Worm (Caenorhabditis elegans) whole organism, L3 larva: ENCODE data around the gene chil-19.

Experiments
- aly-2 ChIP-seq: fragments of 150-350 bp; optimal IDR thresholded peaks from 2 replicates; lab custom pipeline; 2014; ENCODE audit warnings: missing biosample characterization, missing genetic modification characterization
- ama-1 ChIP-seq: fragments of 150-350 bp; optimal IDR thresholded peaks from 2 replicates; lab custom pipeline; 2018
- ceh-16 ChIP-seq: sonication (generic microtip); optimal IDR thresholded peaks from 2 replicates; lab custom pipeline; 2017; ENCODE audit warnings: missing biosample characterization, missing genetic modification characterization
- ceh-28 ChIP-seq: fragments of 150-350 bp; optimal IDR thresholded peaks from 2 replicates; lab custom pipeline; 2014; ENCODE audit warnings: missing biosample characterization, missing genetic modification reagents, missing genetic modification characterization
- ceh-82 ChIP-seq: fragments of 150-350 bp; optimal IDR thresholded peaks from 2 replicates; lab custom pipeline; 2014; ENCODE audit warnings: missing biosample characterization, missing genetic modification characterization
- egl-27 ChIP-seq: sonication (generic microtip); optimal IDR thresholded peaks from 4 replicates; lab custom pipeline; 2017; ENCODE audit warnings: missing biosample characterization, missing genetic modification reagents, missing genetic modification characterization
- egl-5 ChIP-seq: fragments of 150-350 bp; optimal IDR thresholded peaks from 2 replicates; lab custom pipeline; 2017; ENCODE audit warnings: missing biosample characterization, missing genetic modification reagents, missing genetic modification characterization, inconsistent platforms
- elt-2 ChIP-seq: sonication (generic microtip); optimal IDR thresholded peaks from 2 replicates; lab custom pipeline; 2016; ENCODE audit warnings: missing genetic modification reagents, mild to moderate bottlenecking, missing genetic modification characterization, missing compliant biosample characterization
- eor-1 ChIP-seq, 2 experiments: fragments of 150-350 bp; optimal IDR thresholded peaks; 2 replicates each; lab custom pipeline; 2014 to 2018; ENCODE audit warnings: missing biosample characterization in 2 of 2, missing genetic modification characterization in 2 of 2
- fkh-10 ChIP-seq: sonication (generic microtip); optimal IDR thresholded peaks from 2 replicates; lab custom pipeline; 2017; ENCODE audit warnings: missing biosample characterization, missing genetic modification reagents, missing genetic modification characterization
- fkh-2 ChIP-seq: fragments of 150-350 bp; optimal IDR thresholded peaks from 2 replicates; lab custom pipeline; 2014; ENCODE audit warnings: missing biosample characterization, missing genetic modification reagents, missing genetic modification characterization
- fos-1 ChIP-seq: fragments of 150-350 bp; optimal IDR thresholded peaks from 2 replicates; lab custom pipeline; 2014; ENCODE audit warnings: missing biosample characterization, missing genetic modification characterization
- hmg-11 ChIP-seq: sonication (generic microtip); optimal IDR thresholded peaks from 2 replicates; lab custom pipeline; 2016; ENCODE audit warnings: missing genetic modification characterization, missing compliant biosample characterization
- lin-15B ChIP-seq: fragments of 150-350 bp; optimal IDR thresholded peaks from 2 replicates; lab custom pipeline; 2014; ENCODE audit warnings: missing biosample characterization, missing genetic modification characterization
- lin-39 ChIP-seq: fragments of 150-350 bp; optimal IDR thresholded peaks from 2 replicates; lab custom pipeline; 2018; ENCODE audit warnings: missing biosample characterization, missing genetic modification reagents, missing genetic modification characterization
- lsy-12 ChIP-seq: sonication (generic microtip); optimal IDR thresholded peaks from 2 replicates; lab custom pipeline; 2016; ENCODE audit warnings: mild to moderate bottlenecking, missing genetic modification characterization, missing compliant biosample characterization
- mdl-1 ChIP-seq: fragments of 150-350 bp; optimal IDR thresholded peaks from 2 replicates; lab custom pipeline; 2014; ENCODE audit warnings: missing biosample characterization, missing genetic modification characterization
- nhr-11 ChIP-seq: fragments of 150-350 bp; optimal IDR thresholded peaks from 2 replicates; lab custom pipeline; 2014; ENCODE audit warnings: missing biosample characterization, missing genetic modification characterization
- nhr-12 ChIP-seq: fragments of 150-350 bp; optimal IDR thresholded peaks from 2 replicates; lab custom pipeline; 2014; ENCODE audit warnings: missing biosample characterization, missing genetic modification characterization
- nhr-237 ChIP-seq: fragments of 150-350 bp; optimal IDR thresholded peaks from 2 replicates; lab custom pipeline; 2014; ENCODE audit warnings: missing biosample characterization, missing genetic modification characterization
- nhr-25 ChIP-seq: sonication (generic microtip); optimal IDR thresholded peaks from 2 replicates; lab custom pipeline; 2017; ENCODE audit warnings: missing biosample characterization, missing genetic modification characterization
- nhr-43 ChIP-seq: sonication (generic microtip); optimal IDR thresholded peaks from 2 replicates; lab custom pipeline; 2016; ENCODE audit warnings: mild to moderate bottlenecking, missing genetic modification characterization, missing compliant biosample characterization; ENCODE audit not compliant: poor library complexity, severe bottlenecking
- nhr-67 ChIP-seq: fragments of 150-350 bp; optimal IDR thresholded peaks from 2 replicates; lab custom pipeline; 2014; ENCODE audit warnings: missing biosample characterization, missing genetic modification characterization
- nhr-76 ChIP-seq: fragments of 150-350 bp; sonication (generic microtip); optimal IDR thresholded peaks from 5 replicates; lab custom pipeline; 2014; ENCODE audit warnings: missing biosample characterization, missing genetic modification characterization
- sea-2 ChIP-seq: fragments of 150-350 bp; sonication (generic microtip); optimal IDR thresholded peaks from 4 replicates; lab custom pipeline; 2014; ENCODE audit warnings: missing biosample characterization, missing genetic modification reagents, missing genetic modification characterization
- skn-1 ChIP-seq: fragments of 150-350 bp; optimal IDR thresholded peaks from 2 replicates; lab custom pipeline; 2014; ENCODE audit warnings: missing biosample characterization, missing genetic modification characterization
- tbx-2 ChIP-seq: sonication (generic microtip); optimal IDR thresholded peaks from 2 replicates; lab custom pipeline; 2016; ENCODE audit warnings: mild to moderate bottlenecking, missing genetic modification characterization, missing compliant biosample characterization
- unc-39 ChIP-seq: sonication (generic microtip); optimal IDR thresholded peaks from 4 replicates; lab custom pipeline; 2017; ENCODE audit warnings: missing biosample characterization, missing genetic modification characterization
- unc-62 ChIP-seq: fragments of 150-350 bp; sonication (generic microtip); optimal IDR thresholded peaks from 4 replicates; lab custom pipeline; 2014; ENCODE audit warnings: missing biosample characterization, missing genetic modification reagents, missing genetic modification characterization
- zag-1 ChIP-seq: fragments of 150-350 bp; optimal IDR thresholded peaks from 2 replicates; lab custom pipeline; 2014; ENCODE audit warnings: missing biosample characterization, missing genetic modification characterization
- ztf-4 ChIP-seq: fragments of 150-350 bp; optimal IDR thresholded peaks from 2 replicates; lab custom pipeline; 2014; ENCODE audit warnings: missing biosample characterization, missing genetic modification characterization

Gene chil-19

DNA sequence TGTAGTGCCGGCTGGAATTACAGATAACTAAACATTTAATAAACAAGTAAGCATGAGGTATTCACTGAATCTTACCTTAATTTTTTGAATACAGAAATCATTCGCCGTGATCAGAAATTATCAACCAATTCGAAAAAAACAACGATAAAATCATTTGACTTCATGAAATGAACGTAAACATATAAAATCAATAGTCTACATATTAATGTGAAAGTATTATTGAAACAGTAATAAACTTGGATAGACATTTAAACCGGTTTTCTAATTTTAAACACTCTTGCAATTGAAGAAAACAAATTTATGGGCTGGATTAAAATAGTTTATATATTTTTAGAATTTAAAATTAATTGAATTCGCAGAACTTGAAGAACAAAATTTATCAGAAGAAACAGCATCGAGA, 12.4 kb downstream of the chil-19 start, which contains the start of gene chil-16:
chil-16 (minus strand) TSS at position 101 of the 400 bp plus-strand sequence.
- TF ChIP-seq tbx-2 (tag; lab: Kevin White, UChicago) (no peak), mdl-1 (tag; lab: Kevin White, UChicago) (no peak), fkh-2 (no peak)

- TF ChIP-seq fkh-10 (GFP tag; lab: Kevin White, UChicago): no peak
- no peak for TF ChIP-seq zag-1 (tag; lab: Kevin White, UChicago)
- no peak for TF ChIP-seq elt-2
- TF ChIP-seq egl-27 (tag; lab: Kevin White, UChicago): no peak
- TF ChIP-seq nhr-76: no peak
- TF ChIP-seq unc-62 (GFP tag; lab: Kevin White, UChicago): no peak
Measured at ce11 chrII:9440060-9440459, 14.1 kb downstream of the chil-19 start, which contains the start of gene chil-17. TSS of gene chil-17 (minus strand) at chrII:9440160.

- no peak for TF ChIP-seq nhr-25 (tag; lab: Kevin White, UChicago)
- no peak for TF ChIP-seq ama-1 (lab: Kevin White, UChicago)
- TF ChIP-seq fos-1 (tag; lab: Kevin White, UChicago): no peak
- no peak for TF ChIP-seq lin-15B (tag; lab: Kevin White, UChicago)
- no peak for TF ChIP-seq nhr-43
- TF ChIP-seq egl-5 (tag; lab: Kevin White, UChicago): no peak
- no peak for TF ChIP-seq lin-39
- TF ChIP-seq unc-39: no peak
- TF ChIP-seq nhr-67: no peak
- no peak for TF ChIP-seq elt-2
- no peak for TF ChIP-seq lsy-12
- TF ChIP-seq nhr-11 (tag; lab: Kevin White, UChicago): no peak
- TF ChIP-seq ceh-16 (tag; lab: Kevin White, UChicago): no peak
- no peak for TF ChIP-seq eor-1 (tag; optimal IDR thresholded peaks at IDR 0.05; lab: Kevin White, UChicago)
- TF ChIP-seq fkh-2: no peak
Measured at ce11 chrII:9438853-9439252, 15.4 kb downstream of the chil-19 start.

- TF ChIP-seq nhr-237 (tag; lab: Kevin White, UChicago) (no peak), skn-1 (tag; lab: Kevin White, UChicago) (no peak), lsy-12 (no peak), fkh-2 (no peak), elt-2 (no peak), ama-1 (lab: Kevin White, UChicago) (no peak), ceh-82 (tag; lab: Kevin White, UChicago) (no peak), aly-2 (tag; lab: Kevin White, UChicago) (no peak), egl-5 (tag; lab: Kevin White, UChicago) (no peak), unc-62 (GFP tag; lab: Kevin White, UChicago) (no peak), sea-2 (no peak)
Measured at ce11 chrII:9438227-9438626, 16.0 kb downstream of the chil-19 start, which contains the start of gene chil-13. TSS of gene chil-13 (minus strand) at chrII:9438327.

DNA sequence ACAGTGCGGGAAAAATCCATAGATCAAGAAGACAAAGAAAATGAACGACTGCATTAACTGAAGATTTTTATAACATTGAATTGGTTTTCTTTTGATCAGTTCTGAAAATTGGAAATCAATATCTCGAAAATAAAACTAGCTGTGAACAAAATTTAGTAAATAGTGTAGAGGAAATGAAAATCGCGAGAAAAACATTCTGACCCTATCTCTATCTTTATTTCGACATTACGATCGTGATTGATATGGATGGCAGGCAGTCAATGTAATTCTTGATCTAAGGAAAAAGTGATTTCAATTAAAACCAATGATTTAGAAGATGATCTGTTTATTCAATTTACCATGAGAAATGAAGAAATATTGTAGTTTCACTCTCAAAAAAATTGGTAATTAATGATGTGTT, 18.2 kb downstream of the chil-19 start, which contains the start of gene kin-16:
kin-16 (minus strand) TSS at position 101 of the 400 bp plus-strand sequence.
- TF ChIP-seq nhr-12 (tag; lab: Kevin White, UChicago) (no peak), nhr-43 (no peak), hmg-11 (tag; lab: Kevin White, UChicago) (no peak), lsy-12 (no peak), ztf-4 (tag; lab: Kevin White, UChicago) (no peak), fkh-2 (no peak), ama-1 (lab: Kevin White, UChicago) (no peak), mdl-1 (tag; lab: Kevin White, UChicago) (no peak), aly-2 (tag; lab: Kevin White, UChicago) (no peak), tbx-2 (tag; lab: Kevin White, UChicago) (no peak), ceh-82 (tag; lab: Kevin White, UChicago) (no peak)

ce11 chrII:9433609-9434008, 20.6 kb downstream of the chil-19 start, which contains the start of gene kin-15:
TSS of gene kin-15 (minus strand) at chrII:9433709.
- TF ChIP-seq ztf-4 (tag; lab: Kevin White, UChicago): no peak
- TF ChIP-seq nhr-12 (tag; lab: Kevin White, UChicago): no peak
- no peak for TF ChIP-seq nhr-237 (tag; lab: Kevin White, UChicago)

DNA sequence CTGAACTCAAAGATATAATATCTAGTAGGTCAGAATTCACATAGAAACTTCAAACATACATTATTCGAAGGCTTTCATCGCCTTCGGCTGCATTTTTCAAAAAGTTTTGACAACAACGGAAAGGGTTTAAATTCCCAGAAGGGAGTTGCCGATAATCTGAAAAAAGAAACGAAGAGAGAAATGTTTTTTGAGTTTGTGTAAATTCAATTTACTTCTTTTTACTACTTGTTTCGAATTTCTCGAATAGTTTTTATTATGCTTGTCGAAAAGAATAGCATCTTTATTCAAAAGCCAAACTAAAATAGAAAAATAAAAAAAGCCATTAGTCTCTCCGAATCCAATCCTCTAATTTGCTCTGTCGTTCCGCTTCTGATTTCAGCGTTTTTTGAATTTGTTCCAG, 23.1 kb downstream of the chil-19 start:
- TF ChIP-seq ceh-28 (tag; lab: Kevin White, UChicago) (no peak), fkh-10 (GFP tag; lab: Kevin White, UChicago) (peak; percentile 75)
